Worm (Caenorhabditis elegans) whole organism, L1 larva: ENCODE results near the gene tsct-1.
A peak's percentile ranks its signal among the peaks of the same experiment; 100 is the strongest.

Experiments
- C04F5.9 ChIP-seq: sonication (generic microtip); optimal IDR thresholded peaks from 2 replicates; lab custom pipeline; 2016; ENCODE audit warnings: missing genetic modification characterization, missing compliant biosample characterization
- aha-1 ChIP-seq: fragments of 150-350 bp; optimal IDR thresholded peaks from 2 replicates; lab custom pipeline; 2014; ENCODE audit warnings: missing biosample characterization, missing genetic modification characterization
- ceh-63 ChIP-seq: fragments of 200-800 bp; sonication (Bioruptor generic); optimal IDR thresholded peaks from 2 replicates; lab custom pipeline; 2018; ENCODE audit warnings: mild to moderate bottlenecking, missing genetic modification characterization, missing compliant biosample characterization
- ceh-82 ChIP-seq, 3 experiments: fragments of 150-350 bp in 1 of 3; sonication (generic microtip) in 2 of 3; optimal IDR thresholded peaks; 2 replicates each; lab custom pipeline; 2014 to 2017; ENCODE audit warnings: missing biosample characterization in 3 of 3, missing genetic modification characterization in 3 of 3
- ces-1 ChIP-seq: fragments of 150-350 bp; optimal IDR thresholded peaks from 2 replicates; lab custom pipeline; 2014; ENCODE audit warnings: missing biosample characterization, missing genetic modification reagents, missing genetic modification characterization
- dpl-1 ChIP-seq, 3 experiments: fragments of 150-350 bp in 2 of 3; sonication (generic microtip) in 1 of 3; optimal IDR thresholded peaks; 2 replicates each; lab custom pipeline; 2014 to 2017; ENCODE audit warnings: missing biosample characterization in 3 of 3, missing genetic modification characterization in 3 of 3, missing genetic modification reagents in 3 of 3
- efl-1 ChIP-seq, 4 experiments: fragments of 150-350 bp; optimal IDR thresholded peaks in 3 of 4; peaks in 1 of 4; 1 replicate in 1 of 4; 2 replicates in 3 of 4; lab custom pipeline; 2014; ENCODE audit warnings: missing biosample characterization in 2 of 4, missing genetic modification characterization in 2 of 4, missing genetic modification reagents in 2 of 4
- efl-3 ChIP-seq: fragments of 200-800 bp; sonication (Bioruptor generic); optimal IDR thresholded peaks from 2 replicates; lab custom pipeline; 2018; ENCODE audit warnings: mild to moderate bottlenecking, missing genetic modification characterization, missing compliant biosample characterization
- egl-13 ChIP-seq: sonication (generic microtip); optimal IDR thresholded peaks from 2 replicates; lab custom pipeline; 2016; ENCODE audit warnings: missing genotype, missing genetic modification reagents, missing genetic modification characterization, missing compliant biosample characterization
- egl-27 ChIP-seq, 2 experiments: fragments of 150-350 bp in 1 of 2; sonication (generic microtip); optimal IDR thresholded peaks; 3 replicates each; lab custom pipeline; 2017 to 2018; ENCODE audit warnings: missing biosample characterization in 2 of 2, missing genetic modification characterization in 2 of 2, missing genetic modification reagents in 2 of 2
- elt-2 ChIP-seq: sonication (generic microtip); optimal IDR thresholded peaks from 2 replicates; lab custom pipeline; 2016; ENCODE audit warnings: missing genetic modification characterization, mild to moderate bottlenecking, inconsistent platforms, missing compliant biosample characterization, missing genetic modification reagents
- elt-3 ChIP-seq, 6 experiments: fragments of 150-350 bp in 1 of 6; sonication (generic microtip); optimal IDR thresholded peaks; 2 replicates each; lab custom pipeline; 2017 to 2018; ENCODE audit warnings: missing biosample characterization in 6 of 6, missing genetic modification characterization in 6 of 6, inconsistent platforms in 1 of 6
- ets-5 ChIP-seq: fragments of 200-800 bp; sonication (Bioruptor generic); IDR thresholded peaks from 2 replicates; pipeline ENCODE4 v1.3.6; 2022; ENCODE audit warnings: missing genetic modification characterization, missing compliant biosample characterization
- fkh-10 ChIP-seq: sonication (generic microtip); optimal IDR thresholded peaks from 2 replicates; lab custom pipeline; 2017; ENCODE audit warnings: missing biosample characterization, missing genetic modification reagents, missing genetic modification characterization
- fos-1 ChIP-seq: fragments of 150-350 bp; optimal IDR thresholded peaks from 2 replicates; lab custom pipeline; 2014; ENCODE audit warnings: missing biosample characterization, missing genetic modification characterization
- grh-1 ChIP-seq: fragments of 200-800 bp; sonication (Bioruptor generic); IDR thresholded peaks from 2 replicates; pipeline ENCODE4 v1.3.6; 2022; ENCODE audit warnings: missing genetic modification reagents, missing genetic modification characterization, missing compliant biosample characterization
- hlh-17 ChIP-seq: fragments of 200-800 bp; sonication (Bioruptor generic); optimal IDR thresholded peaks from 2 replicates; lab custom pipeline; 2018; ENCODE audit warnings: missing genetic modification characterization, mild to moderate bottlenecking, missing compliant biosample characterization, moderate library complexity, borderline replicate concordance
- hlh-4 ChIP-seq: sonication (generic microtip); optimal IDR thresholded peaks from 2 replicates; lab custom pipeline; 2016; ENCODE audit warnings: mild to moderate bottlenecking, missing genetic modification characterization, missing compliant biosample characterization
- hpl-2 ChIP-seq: fragments of 150-350 bp; optimal IDR thresholded peaks from 2 replicates; lab custom pipeline; 2014; ENCODE audit warnings: missing biosample characterization, missing genetic modification reagents, missing genetic modification characterization
- lin-13 ChIP-seq: fragments of 150-350 bp; optimal IDR thresholded peaks from 2 replicates; lab custom pipeline; 2014; ENCODE audit warnings: missing biosample characterization, missing genetic modification reagents, missing genetic modification characterization
- lin-14 ChIP-seq: fragments of 200-800 bp; sonication (Bioruptor generic); optimal IDR thresholded peaks from 2 replicates; lab custom pipeline; 2018; ENCODE audit warnings: mild to moderate bottlenecking, missing genetic modification characterization, moderate library complexity, missing compliant biosample characterization
- lin-35 ChIP-seq, 2 experiments: fragments of 150-350 bp; optimal IDR thresholded peaks; 2 replicates each; lab custom pipeline; 2014; ENCODE audit warnings: missing biosample characterization in 2 of 2, missing genetic modification characterization in 2 of 2, missing genetic modification reagents in 2 of 2
- lin-39 ChIP-seq: fragments of 150-350 bp; optimal IDR thresholded peaks from 2 replicates; lab custom pipeline; 2014; ENCODE audit warnings: missing biosample characterization, missing genetic modification reagents, missing genetic modification characterization
- lir-3 ChIP-seq: sonication (generic microtip); optimal IDR thresholded peaks from 2 replicates; lab custom pipeline; 2016; ENCODE audit warnings: mild to moderate bottlenecking, missing genetic modification characterization, moderate library complexity, missing compliant biosample characterization; ENCODE audit not compliant: poor library complexity
- mab-9 ChIP-seq: fragments of 200-800 bp; sonication (Bioruptor generic); IDR thresholded peaks from 2 replicates; pipeline ENCODE4 v1.3.6; 2022; ENCODE audit warnings: missing genetic modification reagents, missing genetic modification characterization, missing compliant biosample characterization
- mdl-1 ChIP-seq, 2 experiments: fragments of 150-350 bp; optimal IDR thresholded peaks; 2 replicates each; lab custom pipeline; 2014 to 2017; ENCODE audit warnings: missing biosample characterization in 2 of 2, missing genetic modification characterization in 2 of 2, inconsistent platforms in 1 of 2
- mef-2 ChIP-seq: fragments of 150-350 bp; optimal IDR thresholded peaks from 2 replicates; lab custom pipeline; 2014; ENCODE audit warnings: missing biosample characterization, missing genetic modification characterization
- mep-1 ChIP-seq: fragments of 150-350 bp; optimal IDR thresholded peaks from 2 replicates; lab custom pipeline; 2014; ENCODE audit warnings: missing biosample characterization, missing genetic modification characterization
- nhr-12 ChIP-seq: sonication (generic microtip); optimal IDR thresholded peaks from 2 replicates; lab custom pipeline; 2017; ENCODE audit warnings: missing biosample characterization, missing genetic modification characterization
- nhr-19 ChIP-seq: fragments of 200-800 bp; sonication (Bioruptor generic); conservative IDR thresholded peaks from 2 replicates; pipeline ENCODE4 v1.3.6; 2022; ENCODE audit warnings: missing genetic modification characterization, missing compliant biosample characterization
- nhr-71 ChIP-seq: sonication (generic microtip); optimal IDR thresholded peaks from 2 replicates; lab custom pipeline; 2016; ENCODE audit warnings: mild to moderate bottlenecking, missing genetic modification characterization, moderate library complexity, missing compliant biosample characterization
- nhr-84 ChIP-seq: sonication (generic microtip); optimal IDR thresholded peaks from 2 replicates; lab custom pipeline; 2017; ENCODE audit warnings: missing biosample characterization, missing genetic modification characterization
- nhr-90 ChIP-seq: sonication (generic microtip); optimal IDR thresholded peaks from 2 replicates; lab custom pipeline; 2016; ENCODE audit warnings: mild to moderate bottlenecking, missing genetic modification characterization, missing compliant biosample characterization; ENCODE audit not compliant: poor library complexity
- pag-3 ChIP-seq: sonication (generic microtip); optimal IDR thresholded peaks from 2 replicates; lab custom pipeline; 2017; ENCODE audit warnings: missing genetic modification characterization, mild to moderate bottlenecking, missing compliant biosample characterization, antibody characterized with exemption, borderline replicate concordance; ENCODE audit not compliant: insufficient read depth
- pax-3 ChIP-seq: fragments of 200-800 bp; sonication (Bioruptor generic); optimal IDR thresholded peaks from 2 replicates; lab custom pipeline; 2018; ENCODE audit warnings: mild to moderate bottlenecking, missing genetic modification characterization, moderate library complexity, missing compliant biosample characterization
- snpc-4 ChIP-seq: fragments of 150-350 bp; optimal IDR thresholded peaks from 2 replicates; lab custom pipeline; 2014; ENCODE audit warnings: missing biosample characterization, missing genetic modification characterization
- sptf-1 ChIP-seq: fragments of 150-350 bp; optimal IDR thresholded peaks from 2 replicates; lab custom pipeline; 2014; ENCODE audit warnings: missing biosample characterization, missing genetic modification characterization
- sup-37 ChIP-seq: fragments of 200-800 bp; sonication (Bioruptor generic); optimal IDR thresholded peaks from 2 replicates; lab custom pipeline; 2018; ENCODE audit warnings: mild to moderate bottlenecking, missing genetic modification characterization, missing compliant biosample characterization
- unc-86 ChIP-seq: sonication (generic microtip); optimal IDR thresholded peaks from 2 replicates; lab custom pipeline; 2016; ENCODE audit warnings: missing genetic modification characterization, missing compliant biosample characterization
- unc-98 ChIP-seq: fragments of 200-800 bp; sonication (Bioruptor generic); IDR thresholded peaks from 2 replicates; pipeline ENCODE4 v1.3.6; 2022; ENCODE audit warnings: missing genetic modification characterization, missing compliant biosample characterization
- xbp-1 ChIP-seq: sonication (generic microtip); optimal IDR thresholded peaks from 2 replicates; lab custom pipeline; 2016; ENCODE audit warnings: missing genetic modification characterization, missing compliant biosample characterization
- ztf-11 ChIP-seq, 2 experiments: sonication (generic microtip); optimal IDR thresholded peaks; 2 replicates each; lab custom pipeline; 2016 to 2017; ENCODE audit warnings: missing genetic modification characterization in 2 of 2, missing biosample characterization in 1 of 2, missing compliant biosample characterization in 1 of 2

The tsct-1 gene

ce11 chrX:12476412-12476811, 42.5 kb downstream of the tsct-1 start:
- TF ChIP-seq efl-1 (optimal IDR thresholded peaks at IDR 0.05; lab: Kevin White, UChicago) (no peak), efl-1 (GFP tag; optimal IDR thresholded peaks at IDR 0.05 in 1 of 2; lab: Kevin White, UChicago) (peak in 1 of 2 experiments; percentile 59), lin-39 (tag; lab: Kevin White, UChicago) (no peak)

DNA sequence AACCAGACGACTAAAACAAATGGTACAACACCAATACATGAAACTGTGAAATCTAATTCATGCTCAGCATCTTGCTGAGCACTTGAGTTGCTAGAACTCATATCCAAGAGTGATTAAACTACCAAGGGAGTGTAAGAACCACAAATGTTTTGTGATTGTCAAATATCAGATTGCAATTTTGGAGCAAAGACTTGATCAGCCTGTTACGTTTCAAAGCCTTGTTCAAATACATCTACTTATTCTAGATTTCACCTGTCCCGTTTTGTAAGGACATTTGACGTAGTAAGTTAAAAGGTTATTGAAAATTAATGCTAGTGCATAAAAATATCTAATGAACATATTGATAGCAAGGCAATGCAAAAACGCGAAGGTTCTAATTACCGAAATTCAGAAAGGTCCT, 43.4 kb downstream of the tsct-1 start, which contains the start of gene F45E6.1:
Gene F45E6.1 (minus strand): TSS at position 101 of the 400 bp plus-strand sequence.
- TF ChIP-seq ces-1 = no peak
- TF ChIP-seq unc-98 (GFP tag; lab: Robert Waterston, UW) = no peak
- no peak for TF ChIP-seq egl-27 (tag; optimal IDR thresholded peaks at IDR 0.05; lab: Kevin White, UChicago)
- TF ChIP-seq sup-37 (GFP tag; lab: Kevin White, UChicago) = no peak
- no peak for TF ChIP-seq snpc-4
- TF ChIP-seq hlh-17 (GFP tag; lab: Kevin White, UChicago) = no peak
- TF ChIP-seq mep-1 (tag; lab: Kevin White, UChicago) = no peak
- no peak for TF ChIP-seq unc-86 (tag; lab: Kevin White, UChicago)
- no peak for TF ChIP-seq ceh-82 (tag; optimal IDR thresholded peaks at IDR 0.05; lab: Kevin White, UChicago)
- no peak for TF ChIP-seq nhr-71 (tag; lab: Kevin White, UChicago)
- TF ChIP-seq lir-3 (tag; lab: Kevin White, UChicago) = no peak
- TF ChIP-seq nhr-12 (tag; lab: Kevin White, UChicago) = no peak

ce11 chrX:12478465-12478864, 44.6 kb downstream of the tsct-1 start:
- TF ChIP-seq elt-2 (tag; lab: Kevin White, UChicago) (peak; percentile 57), aha-1 (tag; lab: Kevin White, UChicago) (no peak), mab-9 (no peak), sptf-1 (no peak), ceh-63 (GFP tag; lab: Kevin White, UChicago) (no peak), unc-86 (tag; lab: Kevin White, UChicago) (no peak), grh-1 (GFP tag; lab: Robert Waterston, UW) (no peak), mef-2 (tag; lab: Kevin White, UChicago) (no peak), lin-35 (GFP tag; optimal IDR thresholded peaks at IDR 0.05; lab: Kevin White, UChicago) (peak in 1 of 2 experiments; percentile 41)

ce11 chrX:12479027-12479426, 45.1 kb downstream of the tsct-1 start:
- TF ChIP-seq lin-13 (no peak), hlh-4 (tag; lab: Kevin White, UChicago) (no peak), mep-1 (tag; lab: Kevin White, UChicago) (no peak), lin-35 (GFP tag; optimal IDR thresholded peaks at IDR 0.05; lab: Kevin White, UChicago) (no peak)

DNA sequence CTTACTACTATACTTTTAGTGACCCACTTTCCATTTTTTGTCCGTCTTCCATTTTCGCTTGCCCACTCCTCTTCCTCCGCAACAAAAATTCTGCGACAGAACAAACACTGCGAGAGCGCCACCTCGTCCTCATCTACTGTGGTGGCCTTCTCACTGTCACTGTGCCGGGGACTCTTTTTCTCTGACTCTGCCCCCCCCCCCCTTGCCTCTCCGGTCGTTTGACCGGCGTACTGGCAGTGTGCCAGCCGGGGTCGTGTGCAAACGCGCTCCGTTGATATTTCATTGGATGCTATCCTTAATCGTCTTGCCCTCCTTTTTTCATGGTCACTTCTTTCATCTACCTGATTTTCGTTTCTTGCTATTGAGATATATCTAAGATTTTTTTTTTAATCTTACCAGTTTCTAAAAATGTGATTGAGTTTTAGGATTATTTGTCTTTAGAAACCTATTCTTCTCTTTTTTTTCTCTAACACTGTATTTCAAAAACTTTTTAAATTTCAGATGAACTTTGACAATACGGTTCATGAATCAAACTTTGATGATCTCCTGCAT, 46.6 kb downstream of the tsct-1 start, which contains the start of gene atf-6:
Gene atf-6 (plus strand): TSS at position 502 of the 552 bp plus-strand sequence.
- TF ChIP-seq lin-39 (tag; lab: Kevin White, UChicago) (peak; percentile 44), pag-3 (tag; lab: Kevin White, UChicago) (no peak), aha-1 (tag; lab: Kevin White, UChicago) (no peak), snpc-4 (peak; percentile 66), egl-13 (peak; percentile 78), nhr-90 (tag; lab: Kevin White, UChicago) (peak; percentile 87), mdl-1 (tag; optimal IDR thresholded peaks at IDR 0.05; lab: Kevin White, UChicago) (peak in 1 of 2 experiments; percentile 73), nhr-19 (GFP tag; lab: Robert Waterston, UW) (peak; percentile 87), unc-98 (GFP tag; lab: Robert Waterston, UW) (no peak), efl-3 (GFP tag; lab: Kevin White, UChicago) (no peak), dpl-1 (GFP tag; optimal IDR thresholded peaks at IDR 0.05; lab: Kevin White, UChicago) (peak; percentile 42 to 49 (median 48)), elt-3 (tag; optimal IDR thresholded peaks at IDR 0.05; lab: Kevin White, UChicago) (peak in 3 of 6 experiments; percentile 38 to 65 (median 49)), xbp-1 (peak; percentile 82), ztf-11 (tag; optimal IDR thresholded peaks at IDR 0.05; lab: Kevin White, UChicago) (peak in 1 of 2 experiments; percentile 74), fkh-10 (GFP tag; lab: Kevin White, UChicago) (peak; percentile 73), C04F5.9 (tag; lab: Kevin White, UChicago) (no peak), ceh-63 (GFP tag; lab: Kevin White, UChicago) (no peak), hpl-2 (GFP tag; lab: Kevin White, UChicago) (peak; percentile 69), lin-14 (GFP tag; lab: Kevin White, UChicago) (peak; percentile 97), fos-1 (tag; lab: Kevin White, UChicago) (no peak), pax-3 (no peak), ets-5 (GFP tag; lab: Robert Waterston, UW) (no peak), nhr-84 (no peak)
